Fruit fly (Drosophila melanogaster) whole organism, prepupa: Measurements from ENCODE around the gene CG5214.

Experiments
- Blimp-1 ChIP-seq: fragments of 200-800 bp; sonication (Bioruptor generic); optimal IDR thresholded peaks from 3 replicates; lab custom pipeline; 2017; ENCODE audit warnings: missing biosample characterization, missing genetic modification characterization, mild to moderate bottlenecking, moderate library complexity, missing genetic modification reagents
- CG10631 ChIP-seq: fragments of 200-800 bp; sonication (Bioruptor generic); optimal IDR thresholded peaks from 2 replicates; lab custom pipeline; 2016; ENCODE audit warnings: missing biosample characterization, missing genetic modification characterization
- CG11294 ChIP-seq: fragments of 200-800 bp; sonication (Bioruptor generic); IDR thresholded peaks from 2 replicates; pipeline ENCODE4 v1.3.6; 2022; ENCODE audit warnings: missing biosample characterization, missing genetic modification characterization
- CG11902 ChIP-seq: fragments of 200-800 bp; sonication (Bioruptor generic); optimal IDR thresholded peaks from 3 replicates; lab custom pipeline; 2016; ENCODE audit warnings: missing biosample characterization, missing genetic modification characterization
- CG1621 ChIP-seq: fragments of 200-800 bp; sonication (Bioruptor generic); optimal IDR thresholded peaks from 3 replicates; lab custom pipeline; 2018; ENCODE audit warnings: missing biosample characterization, mild to moderate bottlenecking, missing genetic modification characterization
- CG16779 ChIP-seq: fragments of 200-800 bp; sonication (Bioruptor generic); optimal IDR thresholded peaks from 3 replicates; lab custom pipeline; 2017; ENCODE audit warnings: missing biosample characterization, mild to moderate bottlenecking, missing genetic modification characterization
- CG3032 ChIP-seq: fragments of 200-800 bp; optimal IDR thresholded peaks from 2 replicates; lab custom pipeline; 2019; ENCODE audit warnings: missing biosample characterization, mild to moderate bottlenecking, missing genetic modification characterization, moderate library complexity
- CG3919 ChIP-seq: fragments of 200-800 bp; sonication (Bioruptor generic); optimal IDR thresholded peaks from 3 replicates; lab custom pipeline; 2016; ENCODE audit warnings: missing biosample characterization, missing genetic modification characterization
- CG4318 ChIP-seq: fragments of 200-800 bp; sonication (Bioruptor generic); optimal IDR thresholded peaks from 3 replicates; lab custom pipeline; 2017; ENCODE audit warnings: missing biosample characterization, mild to moderate bottlenecking, missing genetic modification characterization
- CG6792 ChIP-seq: fragments of 200-800 bp; sonication (Bioruptor generic); optimal IDR thresholded peaks from 3 replicates; lab custom pipeline; 2016; ENCODE audit warnings: missing biosample characterization, missing genetic modification characterization
- CG6808 ChIP-seq: fragments of 200-800 bp; sonication (Bioruptor generic); optimal IDR thresholded peaks from 3 replicates; lab custom pipeline; 2017; ENCODE audit warnings: missing biosample characterization, missing genetic modification characterization, mild to moderate bottlenecking, moderate library complexity, missing genetic modification reagents
- CG6854 ChIP-seq: fragments of 200-800 bp; sonication (Bioruptor generic); optimal IDR thresholded peaks from 2 replicates; lab custom pipeline; 2017; ENCODE audit warnings: missing biosample characterization, mild to moderate bottlenecking, missing genetic modification characterization
- CG8119 ChIP-seq: fragments of 200-800 bp; sonication (Bioruptor generic); IDR thresholded peaks from 3 replicates; pipeline ENCODE4 v1.3.6; 2022; ENCODE audit warnings: missing biosample characterization, missing genetic modification characterization
- CG8319 ChIP-seq: fragments of 200-800 bp; sonication (Bioruptor generic); optimal IDR thresholded peaks from 3 replicates; lab custom pipeline; 2016; ENCODE audit warnings: missing biosample characterization, missing genetic modification characterization
- CG8632 ChIP-seq: fragments of 200-800 bp; sonication (Bioruptor generic); optimal IDR thresholded peaks from 3 replicates; lab custom pipeline; 2016; ENCODE audit warnings: missing biosample characterization, missing genetic modification characterization
- CG9139 ChIP-seq: fragments of 200-800 bp; sonication (Bioruptor generic); optimal IDR thresholded peaks from 3 replicates; lab custom pipeline; 2017; ENCODE audit warnings: missing biosample characterization, mild to moderate bottlenecking, missing genetic modification characterization
- Eip75B ChIP-seq: fragments of 200-800 bp; sonication (Bioruptor generic); optimal IDR thresholded peaks from 3 replicates; lab custom pipeline; 2016; ENCODE audit warnings: missing biosample characterization, missing genetic modification characterization
- Eip78C ChIP-seq: fragments of 200-800 bp; sonication (Bioruptor generic); peaks from one replicate; lab custom pipeline; 2016; ENCODE audit warnings: missing biosample characterization, missing genetic modification characterization
- Eip93F ChIP-seq: fragments of 200-800 bp; sonication (Bioruptor generic); optimal IDR thresholded peaks from 2 replicates; lab custom pipeline; 2016; ENCODE audit warnings: missing biosample characterization, mild to moderate bottlenecking, missing genetic modification characterization
- Ets96B ChIP-seq: fragments of 200-800 bp; optimal IDR thresholded peaks from 2 replicates; lab custom pipeline; 2019; ENCODE audit warnings: missing biosample characterization, mild to moderate bottlenecking, missing genetic modification characterization, moderate library complexity
- Gug ChIP-seq: fragments of 200-800 bp; sonication (Bioruptor generic); IDR thresholded peaks from 2 replicates; pipeline ENCODE4 v1.3.6; 2022; ENCODE audit warnings: missing biosample characterization, missing genetic modification characterization
- Hr38 ChIP-seq: sonication (Bioruptor generic); optimal IDR thresholded peaks from 2 replicates; lab custom pipeline; 2016; ENCODE audit warnings: missing biosample characterization, missing genetic modification characterization
- Hr39 ChIP-seq: fragments of 200-800 bp; sonication (Bioruptor generic); optimal IDR thresholded peaks from 2 replicates; lab custom pipeline; 2016; ENCODE audit warnings: missing biosample characterization, missing genetic modification characterization
- Hr4 ChIP-seq: fragments of 200-800 bp; sonication (Bioruptor generic); optimal IDR thresholded peaks from 3 replicates; lab custom pipeline; 2016; ENCODE audit warnings: missing biosample characterization, missing genetic modification characterization
- Lpt ChIP-seq: fragments of 200-800 bp; sonication (Bioruptor generic); optimal IDR thresholded peaks from 3 replicates; lab custom pipeline; 2016; ENCODE audit warnings: missing biosample characterization, missing genetic modification characterization
- OdsH ChIP-seq: fragments of 200-800 bp; sonication (Bioruptor generic); optimal IDR thresholded peaks from 3 replicates; lab custom pipeline; 2016; ENCODE audit warnings: missing biosample characterization, missing genetic modification characterization
- Smox ChIP-seq: fragments of 200-800 bp; sonication (Bioruptor generic); optimal IDR thresholded peaks from 3 replicates; lab custom pipeline; 2016; ENCODE audit warnings: missing biosample characterization, missing genetic modification characterization
- Sox102F ChIP-seq: fragments of 200-800 bp; sonication (Bioruptor generic); optimal IDR thresholded peaks from 2 replicates; lab custom pipeline; 2016; ENCODE audit warnings: missing biosample characterization, mild to moderate bottlenecking, missing genetic modification characterization
- Sox14 ChIP-seq: fragments of 200-800 bp; sonication (Bioruptor generic); optimal IDR thresholded peaks from 3 replicates; lab custom pipeline; 2016; ENCODE audit warnings: missing biosample characterization, missing genetic modification characterization
- Sox15 ChIP-seq: fragments of 200-800 bp; sonication (Bioruptor generic); optimal IDR thresholded peaks from 3 replicates; lab custom pipeline; 2016; ENCODE audit warnings: missing biosample characterization, missing genetic modification characterization
- achi ChIP-seq: fragments of 200-800 bp; sonication (Bioruptor generic); optimal IDR thresholded peaks from 3 replicates; lab custom pipeline; 2016; ENCODE audit warnings: missing biosample characterization, missing genetic modification characterization
- acj6 ChIP-seq: fragments of 200-800 bp; sonication (Bioruptor generic); optimal IDR thresholded peaks from 3 replicates; lab custom pipeline; 2016; ENCODE audit warnings: missing biosample characterization, missing genetic modification characterization
- cyc ChIP-seq: fragments of 200-800 bp; sonication (Bioruptor generic); optimal IDR thresholded peaks from 3 replicates; lab custom pipeline; 2016; ENCODE audit warnings: missing biosample characterization, missing genetic modification characterization
- dsx ChIP-seq: fragments of 200-800 bp; optimal IDR thresholded peaks from 3 replicates; lab custom pipeline; 2019; ENCODE audit warnings: missing biosample characterization, mild to moderate bottlenecking, missing genetic modification characterization, moderate library complexity; ENCODE audit not compliant: poor library complexity, severe bottlenecking
- eg ChIP-seq: fragments of 200-800 bp; sonication (Bioruptor generic); IDR thresholded peaks from 3 replicates; pipeline ENCODE4 v1.3.6; 2022; ENCODE audit warnings: missing biosample characterization, missing genetic modification characterization
- esn ChIP-seq: fragments of 200-800 bp; sonication (Bioruptor generic); optimal IDR thresholded peaks from 2 replicates; lab custom pipeline; 2016; ENCODE audit warnings: missing biosample characterization, mild to moderate bottlenecking, missing genetic modification characterization, moderate library complexity
- fd85E ChIP-seq: fragments of 200-800 bp; sonication (Bioruptor generic); optimal IDR thresholded peaks from 3 replicates; lab custom pipeline; 2016; ENCODE audit warnings: missing biosample characterization, missing genetic modification characterization
- lz ChIP-seq: fragments of 200-800 bp; sonication (Bioruptor generic); optimal IDR thresholded peaks from 3 replicates; lab custom pipeline; 2016; ENCODE audit warnings: missing biosample characterization, missing genetic modification characterization
- pdm3 ChIP-seq: fragments of 200-800 bp; sonication (Bioruptor generic); optimal IDR thresholded peaks from 3 replicates; lab custom pipeline; 2016; ENCODE audit warnings: missing biosample characterization, missing genetic modification characterization
- salr ChIP-seq, 2 experiments: fragments of 200-800 bp; sonication (Bioruptor generic); optimal IDR thresholded peaks; 3 replicates each; lab custom pipeline; 2016 to 2018; ENCODE audit warnings: missing biosample characterization in 2 of 2, missing genetic modification characterization in 2 of 2, mild to moderate bottlenecking in 1 of 2
- svp ChIP-seq: fragments of 200-800 bp; sonication (Bioruptor generic); peaks from one replicate; lab custom pipeline; 2016; ENCODE audit warnings: missing biosample characterization, missing genetic modification characterization
- topi ChIP-seq: fragments of 200-800 bp; sonication (Bioruptor generic); optimal IDR thresholded peaks from 3 replicates; lab custom pipeline; 2016; ENCODE audit warnings: missing biosample characterization, missing genetic modification characterization
- vri ChIP-seq: fragments of 200-800 bp; sonication (Bioruptor generic); optimal IDR thresholded peaks from 3 replicates; lab custom pipeline; 2016; ENCODE audit warnings: missing biosample characterization, mild to moderate bottlenecking, missing genetic modification characterization

Gene CG5214

dm6 chr3R:11243951-11244660, at the start of gene CG5214, which contains the start of gene CG17734:
CG5214 (plus strand) TSS chr3R:11244302.
CG17734 (minus strand) TSS chr3R:11243999.
- TF ChIP-seq CG6808, result no peak
- TF ChIP-seq Smox (GFP tag; lab: Kevin White, UChicago), result no peak
- peak; percentile 95 for TF ChIP-seq vri
- TF ChIP-seq Eip75B (GFP tag; lab: Kevin White, UChicago), result no peak
- no peak for TF ChIP-seq CG1621
- TF ChIP-seq svp (GFP tag; lab: Kevin White, UChicago), result no peak
- no peak for TF ChIP-seq CG11902 (GFP tag; lab: Kevin White, UChicago)
- peak; percentile 58 for TF ChIP-seq Eip78C (GFP tag; lab: Kevin White, UChicago)
- peak; percentile 20 for TF ChIP-seq topi (GFP tag; lab: Kevin White, UChicago)
- peak; percentile 30 for TF ChIP-seq cyc (GFP tag; lab: Kevin White, UChicago)
- TF ChIP-seq CG4318 (GFP tag; lab: Kevin White, UChicago), result no peak
- no peak for TF ChIP-seq Hr38 (GFP tag; lab: Kevin White, UChicago)
- no peak for TF ChIP-seq OdsH (GFP tag; lab: Kevin White, UChicago)
- TF ChIP-seq CG3032 (tag; lab: Kevin White, UChicago), result no peak
- no peak for TF ChIP-seq dsx (GFP tag; lab: Kevin White, UChicago)
- no peak for TF ChIP-seq esn
- TF ChIP-seq lz (GFP tag; lab: Kevin White, UChicago), result peak; percentile 53
- TF ChIP-seq achi (GFP tag; lab: Kevin White, UChicago), result peak; percentile 98
- TF ChIP-seq Sox14 (GFP tag; lab: Kevin White, UChicago), result peak; percentile 32
- no peak for TF ChIP-seq CG8632 (GFP tag; lab: Kevin White, UChicago)

dm6 chr3R:11195792-11196191, 48.3 kb upstream of the CG5214 start, which contains the start of gene CG18577:
CG18577 (plus strand) TSS chr3R:11196092.
- no peak for TF ChIP-seq fd85E (GFP tag; lab: Kevin White, UChicago)
- TF ChIP-seq esn, result no peak
- TF ChIP-seq pdm3 (GFP tag; lab: Kevin White, UChicago), result no peak
- TF ChIP-seq CG6854, result no peak
- no peak for TF ChIP-seq CG8119 (GFP tag; lab: Robert Waterston, UW)
- TF ChIP-seq dsx (GFP tag; lab: Kevin White, UChicago), result no peak
- TF ChIP-seq Hr38 (GFP tag; lab: Kevin White, UChicago), result no peak
- TF ChIP-seq Sox102F (GFP tag; lab: Kevin White, UChicago), result no peak
- no peak for TF ChIP-seq eg
- no peak for TF ChIP-seq achi (GFP tag; lab: Kevin White, UChicago)
- TF ChIP-seq Hr4, result no peak
- no peak for TF ChIP-seq Lpt (GFP tag; lab: Kevin White, UChicago)
- TF ChIP-seq Eip78C (GFP tag; lab: Kevin White, UChicago), result no peak
- no peak for TF ChIP-seq CG16779 (tag; lab: Kevin White, UChicago)
- no peak for TF ChIP-seq CG10631 (GFP tag; lab: Kevin White, UChicago)
- TF ChIP-seq CG6808, result no peak
- no peak for TF ChIP-seq CG11902 (GFP tag; lab: Kevin White, UChicago)
- no peak for TF ChIP-seq CG9139 (GFP tag; lab: Kevin White, UChicago)

- TF ChIP-seq Hr39 (peak; percentile 92), CG6854 (peak; percentile 98), Eip93F (peak; percentile 85), CG11902 (GFP tag; lab: Kevin White, UChicago) (peak; percentile 96), Sox102F (GFP tag; lab: Kevin White, UChicago) (peak; percentile 95), CG3032 (tag; lab: Kevin White, UChicago) (peak; percentile 95), Lpt (GFP tag; lab: Kevin White, UChicago) (peak; percentile 98), Blimp-1 (peak; percentile 100), CG10631 (GFP tag; lab: Kevin White, UChicago) (peak; percentile 99), dsx (GFP tag; lab: Kevin White, UChicago) (peak; percentile 90), Gug (GFP tag; lab: Robert Waterston, UW) (peak; percentile 99), acj6 (GFP tag; lab: Kevin White, UChicago) (peak; percentile 97), cyc (GFP tag; lab: Kevin White, UChicago) (peak; percentile 96), Ets96B (tag; lab: Kevin White, UChicago) (peak; percentile 92), CG1621 (peak; percentile 89), lz (GFP tag; lab: Kevin White, UChicago) (peak; percentile 97), CG4318 (GFP tag; lab: Kevin White, UChicago) (peak; percentile 100), Sox15 (peak; percentile 95), CG8319 (peak; percentile 94), CG11294 (peak; percentile 98), CG3919 (GFP tag; lab: Kevin White, UChicago) (peak; percentile 97), Hr4 (peak; percentile 98), svp (GFP tag; lab: Kevin White, UChicago) (peak; percentile 99), CG6792 (GFP tag; lab: Kevin White, UChicago) (peak; percentile 96), salr (GFP tag; optimal IDR thresholded peaks at IDR 0.05; lab: Kevin White, UChicago) (peak; percentile 87 to 98)
These were observed 47.3 kb upstream of the CG5214 start for dm6 chr3R:11196648-11197388.
